Worm (Caenorhabditis elegans): ENCODE results near the gene pqn-25.

Gene pqn-25

ce11 chrIII:5543727-5544345 lies 31.4 kb upstream of the pqn-25 start, which contains the start of gene D1044.1:
D1044.1 (plus strand) TSS chrIII:5544295.
- TF ChIP-seq sptf-1 (tag; optimal IDR thresholded peaks at IDR 0.05): no peak
- no peak for TF ChIP-seq hlh-1 (tag; optimal IDR thresholded peaks at IDR 0.05)
- TF ChIP-seq sem-2 (GFP tag; optimal IDR thresholded peaks at IDR 0.05): no peak
- TF ChIP-seq ham-2 (GFP tag; optimal IDR thresholded peaks at IDR 0.05): no peak
- TF ChIP-seq ces-1 (GFP tag; optimal IDR thresholded peaks at IDR 0.05): no peak
- no peak for TF ChIP-seq unc-120 (tag; optimal IDR thresholded peaks at IDR 0.05; ENCODE audit: poor library complexity, severe bottlenecking)
- no peak for TF ChIP-seq nhr-237 (tag; optimal IDR thresholded peaks at IDR 0.05)
- no peak for TF ChIP-seq elt-1 (tag; optimal IDR thresholded peaks at IDR 0.05; ENCODE audit: borderline replicate concordance, insufficient read depth)
- no peak for TF ChIP-seq pha-4 (tag; optimal IDR thresholded peaks at IDR 0.05)
- no peak for TF ChIP-seq flh-1 (GFP tag; optimal IDR thresholded peaks at IDR 0.05)
- no peak for TF ChIP-seq ceh-43 (GFP tag; optimal IDR thresholded peaks at IDR 0.05)
- TF ChIP-seq mab-5 (tag; optimal IDR thresholded peaks at IDR 0.05): no peak
- no peak for TF ChIP-seq ceh-83 (GFP tag; optimal IDR thresholded peaks at IDR 0.05)
- TF ChIP-seq unc-39 (tag; optimal IDR thresholded peaks at IDR 0.05): no peak
- no peak for TF ChIP-seq lsy-2 (tag; optimal IDR thresholded peaks at IDR 0.05)
- no peak for TF ChIP-seq unc-62 (GFP tag; optimal IDR thresholded peaks at IDR 0.05)
- no peak for TF ChIP-seq blmp-1 (tag; optimal IDR thresholded peaks at IDR 0.05)
- TF ChIP-seq mep-1 (tag; optimal IDR thresholded peaks at IDR 0.05): no peak

ce11 chrIII:5543050-5543449 lies 30.6 kb upstream of the pqn-25 start, which contains the start of gene D1044.6:
D1044.6 (minus strand) TSS chrIII:5543177.
- TF ChIP-seq unc-120 (tag; optimal IDR thresholded peaks at IDR 0.05; ENCODE audit: poor library complexity, severe bottlenecking): no peak
- TF ChIP-seq unc-39 (tag; optimal IDR thresholded peaks at IDR 0.05): no peak
- no peak for TF ChIP-seq elt-3 (tag; optimal IDR thresholded peaks at IDR 0.05)
- no peak for TF ChIP-seq ztf-11 (tag; optimal IDR thresholded peaks at IDR 0.05)
- no peak for TF ChIP-seq cnd-1 (tag; optimal IDR thresholded peaks at IDR 0.05)
- TF ChIP-seq flh-1 (GFP tag; optimal IDR thresholded peaks at IDR 0.05): no peak
- TF ChIP-seq mep-1 (tag; optimal IDR thresholded peaks at IDR 0.05): no peak
- no peak for TF ChIP-seq bed-3 (GFP tag; optimal IDR thresholded peaks at IDR 0.05)
- TF ChIP-seq mls-2 (tag; optimal IDR thresholded peaks at IDR 0.05): no peak
- no peak for TF ChIP-seq ces-1 (GFP tag; optimal IDR thresholded peaks at IDR 0.05)
- TF ChIP-seq nhr-28 (tag; optimal IDR thresholded peaks at IDR 0.05): no peak
- no peak for TF ChIP-seq tbx-8 (GFP tag; optimal IDR thresholded peaks at IDR 0.05)
- TF ChIP-seq nhr-12 (tag; optimal IDR thresholded peaks at IDR 0.05): no peak
- TF ChIP-seq ham-2 (GFP tag; optimal IDR thresholded peaks at IDR 0.05): no peak
- TF ChIP-seq sptf-1 (tag; optimal IDR thresholded peaks at IDR 0.05): no peak
- TF ChIP-seq mab-5 (tag; optimal IDR thresholded peaks at IDR 0.05): no peak
- no peak for TF ChIP-seq nhr-237 (tag; optimal IDR thresholded peaks at IDR 0.05)
- no peak for TF ChIP-seq elt-1 (tag; optimal IDR thresholded peaks at IDR 0.05; ENCODE audit: borderline replicate concordance, insufficient read depth)
- TF ChIP-seq ceh-43 (GFP tag; optimal IDR thresholded peaks at IDR 0.05): no peak
- no peak for TF ChIP-seq drap-1 (GFP tag; optimal IDR thresholded peaks at IDR 0.05)

- TF ChIP-seq mep-1 (tag; optimal IDR thresholded peaks at IDR 0.05): no peak
- TF ChIP-seq ceh-83 (GFP tag; optimal IDR thresholded peaks at IDR 0.05): no peak
- no peak for TF ChIP-seq nhr-28 (tag; optimal IDR thresholded peaks at IDR 0.05)
- no peak for TF ChIP-seq zip-8 (tag; optimal IDR thresholded peaks at IDR 0.05)
- no peak for TF ChIP-seq mls-2 (tag; optimal IDR thresholded peaks at IDR 0.05)
These were observed 29.4 kb upstream of the pqn-25 start for ce11 chrIII:5541777-5542176.

DNA sequence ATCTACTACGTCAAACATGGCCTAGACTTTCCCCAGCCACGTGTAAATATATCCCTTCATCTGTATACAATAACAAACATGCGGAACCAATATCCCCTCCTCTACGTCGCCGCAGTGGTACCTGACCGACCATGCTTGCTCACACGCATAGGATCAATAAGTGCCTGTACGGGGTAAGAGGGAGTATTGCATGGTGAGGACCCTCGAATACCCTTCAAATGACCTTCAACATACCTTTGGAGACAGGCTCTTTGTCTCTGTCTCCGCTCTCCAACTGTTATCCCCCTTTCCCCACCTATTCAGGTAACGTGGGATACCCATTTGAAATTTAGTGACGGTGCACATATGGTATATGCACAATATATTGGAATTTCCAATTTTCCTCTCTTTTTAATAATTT lies 13.6 kb upstream of the pqn-25 start, which contains the start of gene dex-1:
TSS of gene dex-1 (plus strand) at position 132 of the 400 bp plus-strand sequence.
- peak; percentile 42 for TF ChIP-seq zip-8 (tag; optimal IDR thresholded peaks at IDR 0.05)
- no peak for TF ChIP-seq ceh-83 (GFP tag; optimal IDR thresholded peaks at IDR 0.05)
- peak; percentile 99 for TF ChIP-seq nhr-2 (tag; optimal IDR thresholded peaks at IDR 0.05)

ce11 chrIII:5521930-5522329 lies 9.5 kb upstream of the pqn-25 start, which contains the start of gene D1044.4:
D1044.4 (minus strand) TSS chrIII:5522030.
- no peak for TF ChIP-seq elt-1 (tag; optimal IDR thresholded peaks at IDR 0.05; ENCODE audit: borderline replicate concordance, insufficient read depth)
- no peak for TF ChIP-seq nhr-12 (tag; optimal IDR thresholded peaks at IDR 0.05)
- TF ChIP-seq unc-120 (tag; optimal IDR thresholded peaks at IDR 0.05; ENCODE audit: poor library complexity, severe bottlenecking): no peak
- TF ChIP-seq blmp-1 (tag; optimal IDR thresholded peaks at IDR 0.05): no peak
- no peak for TF ChIP-seq unc-39 (tag; optimal IDR thresholded peaks at IDR 0.05)
- TF ChIP-seq unc-62 (GFP tag; optimal IDR thresholded peaks at IDR 0.05): no peak
- TF ChIP-seq sem-2 (GFP tag; optimal IDR thresholded peaks at IDR 0.05): no peak
- TF ChIP-seq ceh-83 (GFP tag; optimal IDR thresholded peaks at IDR 0.05): no peak
- TF ChIP-seq nhr-237 (tag; optimal IDR thresholded peaks at IDR 0.05): no peak
- TF ChIP-seq ceh-43 (GFP tag; optimal IDR thresholded peaks at IDR 0.05): no peak
- TF ChIP-seq flh-1 (GFP tag; optimal IDR thresholded peaks at IDR 0.05): no peak
- no peak for TF ChIP-seq ceh-39 (tag; optimal IDR thresholded peaks at IDR 0.05)
- TF ChIP-seq lsy-2 (tag; optimal IDR thresholded peaks at IDR 0.05): no peak
- no peak for TF ChIP-seq pha-4 (tag; optimal IDR thresholded peaks at IDR 0.05)
- no peak for TF ChIP-seq sptf-1 (tag; optimal IDR thresholded peaks at IDR 0.05)
- TF ChIP-seq nhr-28 (tag; optimal IDR thresholded peaks at IDR 0.05): no peak
- TF ChIP-seq elt-3 (tag; optimal IDR thresholded peaks at IDR 0.05): no peak
- TF ChIP-seq drap-1 (GFP tag; optimal IDR thresholded peaks at IDR 0.05): no peak

Measured in whole organism, mixed stage, embryonic.